Worm (Caenorhabditis elegans): Measurements from ENCODE around the gene appg-2.

appg-2 gene

ce11 chrII:8776504-8776903 is 24.4 kb upstream of the appg-2 start:
- TF ChIP-seq M03D4.4 (tag; optimal IDR thresholded peaks at IDR 0.05) = no peak
- no peak for TF ChIP-seq nhr-237 (tag; optimal IDR thresholded peaks at IDR 0.05)
- TF ChIP-seq cnd-1 (tag; optimal IDR thresholded peaks at IDR 0.05) = no peak
- no peak for TF ChIP-seq nhr-12 (tag; optimal IDR thresholded peaks at IDR 0.05)
- TF ChIP-seq unc-39 (tag; optimal IDR thresholded peaks at IDR 0.05) = no peak
- no peak for TF ChIP-seq hlh-1 (tag; optimal IDR thresholded peaks at IDR 0.05)
- TF ChIP-seq nhr-2 (tag; optimal IDR thresholded peaks at IDR 0.05) = no peak
- TF ChIP-seq lin-13 (tag; optimal IDR thresholded peaks at IDR 0.05) = no peak
- no peak for TF ChIP-seq unc-120 (tag; optimal IDR thresholded peaks at IDR 0.05; ENCODE audit: poor library complexity, severe bottlenecking)
- no peak for TF ChIP-seq drap-1 (GFP tag; optimal IDR thresholded peaks at IDR 0.05)
- no peak for TF ChIP-seq sem-2 (GFP tag; optimal IDR thresholded peaks at IDR 0.05)
- no peak for TF ChIP-seq elt-1 (tag; optimal IDR thresholded peaks at IDR 0.05; ENCODE audit: borderline replicate concordance, insufficient read depth)
- TF ChIP-seq nhr-76 (tag; optimal IDR thresholded peaks at IDR 0.05) = no peak

ce11 chrII:8783451-8783967 is 17.4 kb upstream of the appg-2 start, which contains the start of gene sgn-1:
Gene sgn-1 (minus strand): TSS chrII:8783670.
- TF ChIP-seq cnd-1 (tag; optimal IDR thresholded peaks at IDR 0.05) (no peak), mls-2 (tag; optimal IDR thresholded peaks at IDR 0.05) (no peak), nhr-76 (tag; optimal IDR thresholded peaks at IDR 0.05) (no peak), zip-8 (tag; optimal IDR thresholded peaks at IDR 0.05) (no peak), hlh-1 (tag; optimal IDR thresholded peaks at IDR 0.05) (peak; percentile 71), sem-2 (GFP tag; optimal IDR thresholded peaks at IDR 0.05) (no peak), lsy-2 (tag; optimal IDR thresholded peaks at IDR 0.05) (no peak), sptf-1 (tag; optimal IDR thresholded peaks at IDR 0.05) (no peak), unc-120 (tag; optimal IDR thresholded peaks at IDR 0.05; ENCODE audit: poor library complexity, severe bottlenecking) (peak; percentile 64), blmp-1 (tag; optimal IDR thresholded peaks at IDR 0.05) (no peak), drap-1 (GFP tag; optimal IDR thresholded peaks at IDR 0.05) (no peak), lin-13 (tag; optimal IDR thresholded peaks at IDR 0.05) (no peak), elt-1 (tag; optimal IDR thresholded peaks at IDR 0.05; ENCODE audit: borderline replicate concordance, insufficient read depth) (no peak), mab-5 (tag; optimal IDR thresholded peaks at IDR 0.05) (no peak), ceh-43 (GFP tag; optimal IDR thresholded peaks at IDR 0.05) (no peak), ham-2 (GFP tag; optimal IDR thresholded peaks at IDR 0.05) (no peak), tbx-8 (GFP tag; optimal IDR thresholded peaks at IDR 0.05) (no peak), ces-1 (GFP tag; optimal IDR thresholded peaks at IDR 0.05) (no peak), unc-62 (GFP tag; optimal IDR thresholded peaks at IDR 0.05) (peak; percentile 96), snpc-4 (tag; optimal IDR thresholded peaks at IDR 0.05) (no peak)

- TF ChIP-seq nhr-28 (tag; optimal IDR thresholded peaks at IDR 0.05) (no peak), nhr-76 (tag; optimal IDR thresholded peaks at IDR 0.05) (no peak), unc-39 (tag; optimal IDR thresholded peaks at IDR 0.05) (no peak), ztf-11 (tag; optimal IDR thresholded peaks at IDR 0.05) (no peak), lsy-2 (tag; optimal IDR thresholded peaks at IDR 0.05) (no peak), sptf-1 (tag; optimal IDR thresholded peaks at IDR 0.05) (no peak), tbx-8 (GFP tag; optimal IDR thresholded peaks at IDR 0.05) (no peak), ceh-83 (GFP tag; optimal IDR thresholded peaks at IDR 0.05) (no peak), unc-120 (tag; optimal IDR thresholded peaks at IDR 0.05; ENCODE audit: poor library complexity, severe bottlenecking) (peak; percentile 60), ceh-39 (tag; optimal IDR thresholded peaks at IDR 0.05) (no peak), nhr-2 (tag; optimal IDR thresholded peaks at IDR 0.05) (no peak), flh-1 (GFP tag; optimal IDR thresholded peaks at IDR 0.05) (no peak), ces-1 (GFP tag; optimal IDR thresholded peaks at IDR 0.05) (peak; percentile 9), hlh-1 (tag; optimal IDR thresholded peaks at IDR 0.05) (no peak), blmp-1 (tag; optimal IDR thresholded peaks at IDR 0.05) (no peak), lin-13 (tag; optimal IDR thresholded peaks at IDR 0.05) (no peak), snpc-4 (tag; optimal IDR thresholded peaks at IDR 0.05) (no peak), zip-8 (tag; optimal IDR thresholded peaks at IDR 0.05) (no peak), unc-62 (GFP tag; optimal IDR thresholded peaks at IDR 0.05) (peak; percentile 2), ham-2 (GFP tag; optimal IDR thresholded peaks at IDR 0.05) (no peak)
These were observed 16.5 kb upstream of the appg-2 start for ce11 chrII:8784235-8784928.

ce11 chrII:8785875-8786274 is 15.1 kb upstream of the appg-2 start:
- TF ChIP-seq mls-2 (tag; optimal IDR thresholded peaks at IDR 0.05) (peak; percentile 27), hlh-1 (tag; optimal IDR thresholded peaks at IDR 0.05) (no peak), ceh-83 (GFP tag; optimal IDR thresholded peaks at IDR 0.05) (peak; percentile 3), ces-1 (GFP tag; optimal IDR thresholded peaks at IDR 0.05) (peak; percentile 54), ham-2 (GFP tag; optimal IDR thresholded peaks at IDR 0.05) (peak; percentile 34), sem-2 (GFP tag; optimal IDR thresholded peaks at IDR 0.05) (no peak)
